Fruit fly (Drosophila melanogaster) whole organism, embryonic: ENCODE measurements around the gene CG15019.
A peak's percentile ranks its signal among the peaks of the same experiment; 100 is the strongest.

Experiments used
- Antp ChIP-seq: fragments of 200-800 bp; sonication (Bioruptor generic); optimal IDR thresholded peaks from 3 replicates; lab custom pipeline; 2016; ENCODE audit warnings: missing biosample characterization, missing genetic modification characterization
- Asciz ChIP-seq: fragments of 200-800 bp; sonication (Bioruptor generic); optimal IDR thresholded peaks from 2 replicates; lab custom pipeline; 2017; ENCODE audit warnings: missing biosample characterization, mild to moderate bottlenecking, missing genetic modification characterization, missing genetic modification reagents
- CG1024 ChIP-seq: fragments of 200-800 bp; sonication (Bioruptor generic); IDR thresholded peaks from 2 replicates; pipeline ENCODE4 v1.3.6; 2022; ENCODE audit warnings: missing biosample characterization, missing genetic modification characterization
- CG10274 ChIP-seq: fragments of 200-800 bp; sonication (Bioruptor generic); optimal IDR thresholded peaks from 3 replicates; lab custom pipeline; 2017; ENCODE audit warnings: missing biosample characterization, mild to moderate bottlenecking, missing genetic modification characterization
- CG10543 ChIP-seq: fragments of 200-800 bp; sonication (Bioruptor generic); optimal IDR thresholded peaks from 3 replicates; lab custom pipeline; 2017; ENCODE audit warnings: missing biosample characterization, mild to moderate bottlenecking, missing genetic modification characterization, moderate library complexity
- CG12219 ChIP-seq: fragments of 200-800 bp; sonication (Bioruptor generic); optimal IDR thresholded peaks from 3 replicates; lab custom pipeline; 2018; ENCODE audit warnings: missing biosample characterization, mild to moderate bottlenecking, missing genetic modification characterization
- CG12942 ChIP-seq: fragments of 200-800 bp; sonication (Bioruptor generic); optimal IDR thresholded peaks from 3 replicates; lab custom pipeline; 2016; ENCODE audit warnings: missing biosample characterization, missing genetic modification characterization
- CG17186 ChIP-seq: fragments of 200-800 bp; sonication (Bioruptor generic); optimal IDR thresholded peaks from 3 replicates; lab custom pipeline; 2017; ENCODE audit warnings: missing biosample characterization, missing genetic modification reagents, missing genetic modification characterization
- CG17328 ChIP-seq: fragments of 200-800 bp; sonication (Bioruptor generic); IDR thresholded peaks from 2 replicates; pipeline ENCODE4 v1.3.6; 2022; ENCODE audit warnings: missing biosample characterization, missing genetic modification characterization
- CG18011 ChIP-seq: fragments of 200-800 bp; sonication (Bioruptor generic); optimal IDR thresholded peaks from 2 replicates; lab custom pipeline; 2017; ENCODE audit warnings: missing biosample characterization, missing genetic modification characterization, mild to moderate bottlenecking, moderate library complexity, missing genotype
- CG3065 ChIP-seq: fragments of 200-800 bp; sonication (Bioruptor generic); optimal IDR thresholded peaks from 2 replicates; lab custom pipeline; 2016; ENCODE audit warnings: missing biosample characterization, missing genetic modification characterization
- CG34224 ChIP-seq: fragments of 200-800 bp; sonication (Bioruptor generic); IDR thresholded peaks from 3 replicates; pipeline ENCODE4 v1.3.6; 2022; ENCODE audit warnings: missing biosample characterization, missing genetic modification characterization; ENCODE audit not compliant: partially characterized antibody
- CG4707 ChIP-seq: fragments of 200-800 bp; sonication (Bioruptor generic); optimal IDR thresholded peaks from 2 replicates; lab custom pipeline; 2018; ENCODE audit warnings: missing biosample characterization, mild to moderate bottlenecking, missing genetic modification characterization, moderate library complexity
- CG5953 ChIP-seq: fragments of 200-800 bp; sonication (Bioruptor generic); IDR thresholded peaks from 2 replicates; pipeline ENCODE4 v1.3.6; 2022; ENCODE audit warnings: missing biosample characterization, missing genetic modification characterization
- CG6254 ChIP-seq: fragments of 200-800 bp; sonication (Bioruptor generic); optimal IDR thresholded peaks from 3 replicates; lab custom pipeline; 2017; ENCODE audit warnings: mild to moderate bottlenecking, missing biosample characterization, missing genetic modification reagents, missing genetic modification characterization
- CG6654 ChIP-seq: fragments of 200-800 bp; sonication (Bioruptor generic); optimal IDR thresholded peaks from 2 replicates; lab custom pipeline; 2017; ENCODE audit warnings: missing biosample characterization, mild to moderate bottlenecking, missing genetic modification characterization
- CG6683 ChIP-seq: fragments of 200-800 bp; sonication (Bioruptor generic); optimal IDR thresholded peaks from 2 replicates; lab custom pipeline; 2017; ENCODE audit warnings: missing biosample characterization, mild to moderate bottlenecking, missing genetic modification characterization, missing genetic modification reagents
- CG7271 ChIP-seq: fragments of 200-800 bp; sonication (Bioruptor generic); optimal IDR thresholded peaks from 2 replicates; lab custom pipeline; 2018; ENCODE audit warnings: missing biosample characterization, mild to moderate bottlenecking, missing genetic modification characterization, moderate library complexity
- CG7786 ChIP-seq: fragments of 200-800 bp; sonication (Bioruptor generic); optimal IDR thresholded peaks from 2 replicates; lab custom pipeline; 2016; ENCODE audit warnings: missing biosample characterization, missing genetic modification characterization
- CG9727 ChIP-seq: fragments of 200-800 bp; sonication (Bioruptor generic); optimal IDR thresholded peaks from 3 replicates; lab custom pipeline; 2017; ENCODE audit warnings: missing biosample characterization, mild to moderate bottlenecking, missing genetic modification characterization
- CG9817 ChIP-seq: fragments of 200-800 bp; sonication (Bioruptor generic); optimal IDR thresholded peaks from 2 replicates; lab custom pipeline; 2018; ENCODE audit warnings: missing biosample characterization, mild to moderate bottlenecking, missing genetic modification characterization, moderate library complexity
- CoRest ChIP-seq: fragments of 200-800 bp; sonication (Bioruptor generic); optimal IDR thresholded peaks from 3 replicates; lab custom pipeline; 2018; ENCODE audit warnings: missing biosample characterization, mild to moderate bottlenecking, missing genetic modification characterization, moderate library complexity
- D19A ChIP-seq: fragments of 200-800 bp; optimal IDR thresholded peaks from 3 replicates; lab custom pipeline; 2019; ENCODE audit warnings: missing biosample characterization, mild to moderate bottlenecking, missing genetic modification characterization, moderate library complexity
- Dbx ChIP-seq: fragments of 200-800 bp; sonication (Bioruptor generic); IDR thresholded peaks from 3 replicates; pipeline ENCODE4 v1.3.6; 2022; ENCODE audit warnings: missing biosample characterization, missing genetic modification characterization
- Deaf1 ChIP-seq: fragments of 200-800 bp; optimal IDR thresholded peaks from 3 replicates; lab custom pipeline; 2019; ENCODE audit warnings: missing biosample characterization, mild to moderate bottlenecking, missing genetic modification characterization, moderate library complexity
- Dll ChIP-seq: fragments of 200-800 bp; sonication (Bioruptor generic); IDR thresholded peaks from 4 replicates; pipeline ENCODE4 v1.3.6; 2022; ENCODE audit warnings: missing biosample characterization, missing genetic modification characterization; ENCODE audit not compliant: partially characterized antibody
- ERR ChIP-seq: fragments of 200-800 bp; sonication (Bioruptor generic); optimal IDR thresholded peaks from 2 replicates; lab custom pipeline; 2016; ENCODE audit warnings: missing biosample characterization, missing genetic modification characterization
- HLH4C ChIP-seq: fragments of 200-800 bp; sonication (Bioruptor generic); IDR thresholded peaks from 3 replicates; pipeline ENCODE4 v1.3.6; 2022; ENCODE audit warnings: missing biosample characterization, missing genetic modification characterization; ENCODE audit not compliant: partially characterized antibody
- Hsf ChIP-seq: fragments of 200-800 bp; sonication (Bioruptor generic); optimal IDR thresholded peaks from 3 replicates; lab custom pipeline; 2016; ENCODE audit warnings: missing biosample characterization, missing genetic modification characterization
- Poxn ChIP-seq: fragments of 200-800 bp; sonication (Bioruptor generic); IDR thresholded peaks from 2 replicates; pipeline ENCODE4 v1.3.6; 2022; ENCODE audit warnings: missing biosample characterization, missing genetic modification characterization
- Ravus ChIP-seq: fragments of 200-800 bp; sonication (Bioruptor generic); IDR thresholded peaks from 2 replicates; pipeline ENCODE4 v1.3.6; 2022; ENCODE audit warnings: missing biosample characterization, missing genetic modification characterization
- YL-1 ChIP-seq: fragments of 200-800 bp; sonication (Bioruptor generic); optimal IDR thresholded peaks from 3 replicates; lab custom pipeline; 2017; ENCODE audit warnings: missing biosample characterization, mild to moderate bottlenecking, missing genetic modification characterization
- esg ChIP-seq: fragments of 200-800 bp; sonication (Bioruptor generic); conservative IDR thresholded peaks from 2 replicates; pipeline ENCODE4 v1.3.6; 2022; ENCODE audit warnings: missing biosample characterization, missing genetic modification characterization
- fu2 ChIP-seq: fragments of 200-800 bp; sonication (Bioruptor generic); optimal IDR thresholded peaks from 2 replicates; lab custom pipeline; 2016; ENCODE audit warnings: missing biosample characterization, missing genetic modification characterization
- grn ChIP-seq: fragments of 200-800 bp; sonication (Bioruptor generic); optimal IDR thresholded peaks from 3 replicates; lab custom pipeline; 2017; ENCODE audit warnings: missing biosample characterization, missing genetic modification characterization
- h ChIP-seq: fragments of >200 bp; optimal IDR thresholded peaks from 2 replicates; lab custom pipeline; 2017
- hkb ChIP-seq, 2 experiments: fragments of 200-800 bp in 1 of 2; fragments of >200 bp in 1 of 2; sonication (Bioruptor generic) in 1 of 2; IDR thresholded peaks in 1 of 2; optimal IDR thresholded peaks in 1 of 2; 2 replicates each; pipeline versions ENCODE4 v1.3.6 to Lab custom; 2017 to 2022; ENCODE audit warnings: missing biosample characterization in 1 of 2, missing genetic modification characterization in 1 of 2
- jumu ChIP-seq: fragments of 200-800 bp; sonication (Bioruptor generic); optimal IDR thresholded peaks from 3 replicates; lab custom pipeline; 2016; ENCODE audit warnings: missing biosample characterization, missing genetic modification characterization
- kah ChIP-seq: fragments of 200-800 bp; sonication (Bioruptor generic); optimal IDR thresholded peaks from 2 replicates; lab custom pipeline; 2018; ENCODE audit warnings: missing biosample characterization, mild to moderate bottlenecking, missing genetic modification characterization
- lola ChIP-seq, 3 experiments: fragments of >200 bp in 2 of 3; fragments of 200-800 bp in 1 of 3; sonication (Bioruptor generic) in 1 of 3; optimal IDR thresholded peaks; 2 replicates each; lab custom pipeline; 2017 to 2019; ENCODE audit warnings: missing biosample characterization in 3 of 3, missing genetic modification characterization in 3 of 3, mild to moderate bottlenecking in 1 of 3, moderate library complexity in 1 of 3
- org-1 ChIP-seq: fragments of 200-800 bp; sonication (Bioruptor generic); optimal IDR thresholded peaks from 2 replicates; lab custom pipeline; 2017; ENCODE audit warnings: missing biosample characterization, missing genetic modification characterization
- salm ChIP-seq: fragments of 200-800 bp; sonication (Bioruptor generic); optimal IDR thresholded peaks from 2 replicates; lab custom pipeline; 2018; ENCODE audit warnings: missing biosample characterization, mild to moderate bottlenecking, missing genetic modification characterization
- slbo ChIP-seq: fragments of 200-800 bp; sonication (Bioruptor generic); IDR thresholded peaks from 2 replicates; pipeline ENCODE4 v1.3.6; 2022; ENCODE audit warnings: missing biosample characterization, missing genetic modification characterization
- tap ChIP-seq: fragments of 200-800 bp; optimal IDR thresholded peaks from 3 replicates; lab custom pipeline; 2019; ENCODE audit warnings: missing biosample characterization, mild to moderate bottlenecking, missing genetic modification characterization, moderate library complexity
- tna ChIP-seq: fragments of 200-800 bp; sonication (Bioruptor generic); IDR thresholded peaks from 2 replicates; pipeline ENCODE4 v1.3.6; 2022; ENCODE audit warnings: missing biosample characterization, missing genetic modification characterization; ENCODE audit not compliant: partially characterized antibody
- vfl ChIP-seq: fragments of 200-800 bp; sonication (Bioruptor generic); optimal IDR thresholded peaks from 2 replicates; lab custom pipeline; 2016; ENCODE audit warnings: missing biosample characterization, missing genetic modification characterization
- wor ChIP-seq: fragments of 200-800 bp; sonication (Bioruptor generic); IDR thresholded peaks from 2 replicates; pipeline ENCODE4 v1.3.6; 2022; ENCODE audit warnings: missing biosample characterization, missing genetic modification characterization

CG15019 gene

dm6 chr3L:4363887-4364794 is 41.7 kb downstream of the CG15019 start, which contains the start of the genes Cip4 and mRpS6 (continued):
- peak; percentile 48 for TF ChIP-seq CG6683 (GFP tag; lab: Kevin White, UChicago)
- no peak for TF ChIP-seq h
- TF ChIP-seq Deaf1 (tag; lab: Kevin White, UChicago): peak; percentile 71
- no peak for TF ChIP-seq CG6254 (GFP tag; lab: Kevin White, UChicago)
- peak; percentile 54 for TF ChIP-seq CG6654
- TF ChIP-seq D19A (tag; lab: Kevin White, UChicago): no peak
- TF ChIP-seq Ravus (GFP tag; lab: Robert Waterston, UW): no peak; the same call in 1 of the 2 replicates
- no peak for TF ChIP-seq CG7786 (GFP tag; lab: Kevin White, UChicago)
- TF ChIP-seq jumu (GFP tag; lab: Kevin White, UChicago): no peak
- peak; percentile 56 for TF ChIP-seq salm
- TF ChIP-seq CG5953 (GFP tag; lab: Robert Waterston, UW): peak; percentile 87
- peak; percentile 87 for TF ChIP-seq CG9727 (GFP tag; lab: Kevin White, UChicago)
- TF ChIP-seq esg (GFP tag; lab: Robert Waterston, UW): peak; percentile 87
- TF ChIP-seq org-1 (GFP tag; lab: Kevin White, UChicago): peak; percentile 50
- TF ChIP-seq kah: no peak
- peak; percentile 72 for TF ChIP-seq Hsf (GFP tag; lab: Kevin White, UChicago)
- TF ChIP-seq lola (GFP tag; optimal IDR thresholded peaks at IDR 0.05; lab: Kevin White, UChicago): peak in 1 of 3 experiments; percentile 80
- peak; percentile 86 for TF ChIP-seq CG17328
- peak; percentile 48; the same call in 1 of the 2 replicates for TF ChIP-seq tna (GFP tag; lab: Robert Waterston, UW)
- TF ChIP-seq Dll (GFP tag; lab: Robert Waterston, UW): peak; percentile 65
- no peak for TF ChIP-seq grn (GFP tag; lab: Kevin White, UChicago)
- peak; percentile 10 for TF ChIP-seq fu2 (GFP tag; lab: Kevin White, UChicago)
- TF ChIP-seq CG9817 (tag; lab: Kevin White, UChicago): peak; percentile 86
- no peak for TF ChIP-seq CG7271 (tag; lab: Kevin White, UChicago)
- TF ChIP-seq tap: peak; percentile 71
- peak; percentile 47 for TF ChIP-seq CG3065 (GFP tag; lab: Kevin White, UChicago)
- TF ChIP-seq CoRest: peak; percentile 91
- peak; percentile 10 for TF ChIP-seq vfl (GFP tag; lab: Kevin White, UChicago)
- peak; percentile 50 for TF ChIP-seq CG12219
- no peak for TF ChIP-seq hkb (optimal IDR thresholded peaks at IDR 0.05; lab: Kevin White, UChicago)
- peak; percentile 79 for TF ChIP-seq hkb (GFP tag; IDR thresholded peaks at IDR 0.05; lab: Robert Waterston, UW)
- peak; percentile 62; the same call in 1 of the 3 replicates for TF ChIP-seq Dbx (GFP tag; lab: Robert Waterston, UW)
- TF ChIP-seq CG10543 (GFP tag; lab: Kevin White, UChicago): peak; percentile 85
- no peak for TF ChIP-seq Antp
- TF ChIP-seq Poxn (GFP tag; lab: Robert Waterston, UW): peak; percentile 75; the same call in 1 of the 2 replicates
- TF ChIP-seq CG18011: peak; percentile 52
- peak; percentile 61 for TF ChIP-seq YL-1 (GFP tag; lab: Kevin White, UChicago)
- no peak for TF ChIP-seq CG10274 (GFP tag; lab: Kevin White, UChicago)
- TF ChIP-seq CG12942 (GFP tag; lab: Kevin White, UChicago): peak; percentile 78
- peak; percentile 47 for TF ChIP-seq Asciz (GFP tag; lab: Kevin White, UChicago)
- TF ChIP-seq CG1024 (GFP tag; lab: Robert Waterston, UW): peak; percentile 67
- TF ChIP-seq CG4707 (GFP tag; lab: Kevin White, UChicago): no peak
- no peak for TF ChIP-seq ERR
- peak; percentile 61 for TF ChIP-seq wor (GFP tag; lab: Robert Waterston, UW)
- no peak; the same call in 2 of the 3 replicates for TF ChIP-seq CG34224 (GFP tag; lab: Robert Waterston, UW)
- TF ChIP-seq CG17186 (GFP tag; lab: Kevin White, UChicago): no peak
- TF ChIP-seq slbo: peak; percentile 96
- TF ChIP-seq HLH4C (GFP tag; lab: Robert Waterston, UW): peak; percentile 39; the same call in 1 of the 3 replicates
